Fruit fly (Drosophila melanogaster): Measurements from ENCODE around the gene AstA-R2.
"Not testable (repeated sequence)": the region's sequence is repeated elsewhere in the genome, so short reads cannot be mapped to it uniquely, and the experiment has no call there.

Gene AstA-R2

dm6 chr3R:28758134-28758533, 13.6 kb upstream of the AstA-R2 start, which contains the start of gene aqrs:
aqrs (minus strand) TSS chr3R:28758234.
- TF ChIP-seq Dif (GFP tag; optimal IDR thresholded peaks at IDR 0.05; ENCODE audit: partially characterized antibody); dmrt93B (GFP tag; optimal IDR thresholded peaks at IDR 0.05); Hr83 (GFP tag; optimal IDR thresholded peaks at IDR 0.05; ENCODE audit: poor library complexity, severe bottlenecking): not testable (repeated sequence)

dm6 chr3R:28756879-28757278, 12.3 kb upstream of the AstA-R2 start, which contains the start of gene CG9997:
CG9997 (minus strand) TSS chr3R:28756979.
- TF ChIP-seq jim (GFP tag; optimal IDR thresholded peaks at IDR 0.05), result no peak
- TF ChIP-seq Sp1 (GFP tag; optimal IDR thresholded peaks at IDR 0.05), result no peak

dm6 chr3R:28751611-28752129, 7.1 kb upstream of the AstA-R2 start, which contains the start of gene CG10000:
CG10000 (minus strand) TSS chr3R:28751661.
- TF ChIP-seq Sp1 (GFP tag; optimal IDR thresholded peaks at IDR 0.05), result no peak
- TF ChIP-seq rgr (GFP tag; optimal IDR thresholded peaks at IDR 0.05), result no peak
- no peak for TF ChIP-seq woc (GFP tag; optimal IDR thresholded peaks at IDR 0.05)

- TF ChIP-seq Hr78 (GFP tag; optimal IDR thresholded peaks at IDR 0.05), result no peak
- TF ChIP-seq jim (GFP tag; optimal IDR thresholded peaks at IDR 0.05), result no peak
- TF ChIP-seq Mio (GFP tag; optimal IDR thresholded peaks at IDR 0.05), result no peak
- TF ChIP-seq sv (GFP tag; optimal IDR thresholded peaks at IDR 0.05), result no peak
- TF ChIP-seq Vsx2 (GFP tag; optimal IDR thresholded peaks at IDR 0.05; ENCODE audit: partially characterized antibody), result no peak
- TF ChIP-seq CG32264 (GFP tag; optimal IDR thresholded peaks at IDR 0.05), result no peak
- no peak for TF ChIP-seq OdsH (GFP tag; optimal IDR thresholded peaks at IDR 0.05)
- no peak for TF ChIP-seq brk (GFP tag; optimal IDR thresholded peaks at IDR 0.05)
- no peak for TF ChIP-seq rgr (GFP tag; optimal IDR thresholded peaks at IDR 0.05)
Measured at dm6 chr3R:28695993-28696392, 48.6 kb downstream of the AstA-R2 start, which contains the start of gene htt. htt (plus strand) TSS chr3R:28696242.

- TF ChIP-seq tai (GFP tag; optimal IDR thresholded peaks at IDR 0.05) (no peak), OdsH (GFP tag; optimal IDR thresholded peaks at IDR 0.05) (no peak), HLH106 (tag; optimal IDR thresholded peaks at IDR 0.05) (no peak), psq (GFP tag; optimal IDR thresholded peaks at IDR 0.05) (no peak), Jra (GFP tag; optimal IDR thresholded peaks at IDR 0.05) (no peak), dl (GFP tag; optimal IDR thresholded peaks at IDR 0.05; ENCODE audit: insufficient read depth in 1 of 2, partially characterized antibody in 2 of 2) (no peak)
Measured at dm6 chr3R:28687969-28688368, 56.6 kb downstream of the AstA-R2 start.

All from whole organism, wandering third instar larva.